Fruit fly (Drosophila melanogaster) whole organism, wandering third instar larva: ENCODE measurements around the gene ph-p.

Experiments
- OdsH ChIP-seq: fragments of 200-800 bp; sonication (Bioruptor generic); optimal IDR thresholded peaks from 2 replicates; lab custom pipeline; 2016; ENCODE audit warnings: missing biosample characterization, mild to moderate bottlenecking, missing genetic modification characterization
- brk ChIP-seq: fragments of 200-800 bp; sonication (Bioruptor generic); optimal IDR thresholded peaks from 2 replicates; lab custom pipeline; 2016; ENCODE audit warnings: missing biosample characterization, mild to moderate bottlenecking, missing genetic modification characterization
- h ChIP-seq: fragments of 200-800 bp; sonication (Bioruptor generic); optimal IDR thresholded peaks from 3 replicates; lab custom pipeline; 2016; ENCODE audit warnings: missing biosample characterization, mild to moderate bottlenecking, missing genetic modification characterization
- lola ChIP-seq: fragments of >200 bp; optimal IDR thresholded peaks from 2 replicates; lab custom pipeline; 2017; ENCODE audit warnings: missing biosample characterization, missing genetic modification characterization
- usp ChIP-seq: fragments of >200 bp; optimal IDR thresholded peaks from 2 replicates; lab custom pipeline; 2017; ENCODE audit warnings: missing biosample characterization, missing genetic modification characterization

dm6 chrX:2107782-2108409, 30.3 kb downstream of the ph-p start:
- TF ChIP-seq h (GFP tag; lab: Kevin White, UChicago) (no peak), OdsH (GFP tag; lab: Kevin White, UChicago) (no peak), brk (GFP tag; lab: Kevin White, UChicago) (no peak), lola (GFP tag; lab: Kevin White, UChicago) (no peak), usp (no peak)
